Worm (Caenorhabditis elegans): ENCODE measurements around the gene set-13.

- no peak for TF ChIP-seq ama-1 (optimal IDR thresholded peaks at IDR 0.05)
- no peak for TF ChIP-seq zag-1 (tag; optimal IDR thresholded peaks at IDR 0.05)
- no peak for TF ChIP-seq nhr-237 (tag; optimal IDR thresholded peaks at IDR 0.05)
- no peak for TF ChIP-seq mab-5 (tag; optimal IDR thresholded peaks at IDR 0.05)
These were observed 1.3 kb upstream of the set-13 start, which contains the start of gene K12H6.2 for ce11 chrII:2815444-2815843.
